Fruit fly (Drosophila melanogaster): ENCODE results near the gene CG13074.

The CG13074 gene

dm6 chr3L:16137779-16138178 is 40.5 kb upstream of the CG13074 start, which contains the start of gene CG5157:
Gene CG5157 (minus strand): TSS chr3L:16137879.
- TF ChIP-seq Snoo (tag; optimal IDR thresholded peaks at IDR 0.05) (no peak), CG32121 (GFP tag; IDR thresholded peaks at IDR 0.05) (no peak), gl (tag; optimal IDR thresholded peaks at IDR 0.05) (no peak)

dm6 chr3L:16136819-16137553 is 39.7 kb upstream of the CG13074 start:
- TF ChIP-seq CG9948 (tag; optimal IDR thresholded peaks at IDR 0.05) (no peak), CG8159 (tag; optimal IDR thresholded peaks at IDR 0.05) (no peak), CG14655 (GFP tag; optimal IDR thresholded peaks at IDR 0.05) (no peak), rn (GFP tag; IDR thresholded peaks at IDR 0.05) (no peak), CG10348 (GFP tag; IDR thresholded peaks at IDR 0.05) (no peak), Snoo (tag; optimal IDR thresholded peaks at IDR 0.05) (no peak), Ets98B (GFP tag; IDR thresholded peaks at IDR 0.05) (no peak)

DNA sequence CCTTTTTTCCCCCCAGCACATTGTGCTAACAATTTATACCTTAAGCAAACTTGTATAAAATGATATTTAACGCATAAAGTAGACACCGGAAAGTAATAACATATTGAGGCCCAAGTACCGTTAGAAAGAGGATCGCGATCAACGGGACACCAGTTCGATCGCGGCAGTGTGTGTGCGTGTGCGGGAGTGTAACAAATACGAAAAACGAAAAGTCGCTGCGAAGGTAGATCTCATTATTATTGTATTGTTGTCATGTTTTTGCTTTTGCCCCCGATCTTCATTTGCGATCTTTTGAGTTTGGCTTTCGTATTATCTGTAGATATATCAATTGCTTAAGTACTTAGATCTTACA is 34.8 kb upstream of the CG13074 start:
- TF ChIP-seq D1 (tag; optimal IDR thresholded peaks at IDR 0.05) (no peak), CG17806 (tag; optimal IDR thresholded peaks at IDR 0.05) (no peak), CG12605 (GFP tag; IDR thresholded peaks at IDR 0.05) (no peak), Ets98B (GFP tag; IDR thresholded peaks at IDR 0.05) (no peak), CG8301 (tag; optimal IDR thresholded peaks at IDR 0.05) (no peak), CG15710 (tag; optimal IDR thresholded peaks at IDR 0.05) (no peak), EcR (GFP tag; optimal IDR thresholded peaks at IDR 0.05) (no peak), rn (GFP tag; IDR thresholded peaks at IDR 0.05) (no peak), Pif1B (GFP tag; optimal IDR thresholded peaks at IDR 0.05) (no peak)

dm6 chr3L:16131264-16132066 is 34.2 kb upstream of the CG13074 start, which contains the start of the genes Trs20 and elg1:
Gene Trs20 (minus strand): TSS chr3L:16131632.
Gene elg1 (plus strand): TSS chr3L:16132028.
- TF ChIP-seq Pif1A (GFP tag; optimal IDR thresholded peaks at IDR 0.05), result no peak
- peak; percentile 27 for TF ChIP-seq EcR (GFP tag; optimal IDR thresholded peaks at IDR 0.05)
- TF ChIP-seq CG15710 (tag; optimal IDR thresholded peaks at IDR 0.05), result peak; percentile 60
- peak; percentile 24 for TF ChIP-seq CG9948 (tag; optimal IDR thresholded peaks at IDR 0.05)
- TF ChIP-seq CG17806 (tag; optimal IDR thresholded peaks at IDR 0.05), result peak; percentile 20
- TF ChIP-seq Ets98B (GFP tag; IDR thresholded peaks at IDR 0.05), result peak; percentile 10; the same call in 1 of the 2 replicates
- no peak for TF ChIP-seq rn (GFP tag; IDR thresholded peaks at IDR 0.05)
- peak; percentile 23 for TF ChIP-seq CG34367 (tag; optimal IDR thresholded peaks at IDR 0.05)
- TF ChIP-seq Pif1B (GFP tag; optimal IDR thresholded peaks at IDR 0.05), result no peak
- no peak for TF ChIP-seq D1 (tag; optimal IDR thresholded peaks at IDR 0.05)
- TF ChIP-seq Snoo (tag; optimal IDR thresholded peaks at IDR 0.05), result peak; percentile 49
- no peak for TF ChIP-seq CG4496 (GFP tag; IDR thresholded peaks at IDR 0.05)
- peak; percentile 40; the same call in 1 of the 2 replicates for TF ChIP-seq CG32121 (GFP tag; IDR thresholded peaks at IDR 0.05)
- TF ChIP-seq CG14655 (GFP tag; optimal IDR thresholded peaks at IDR 0.05), result no peak

DNA sequence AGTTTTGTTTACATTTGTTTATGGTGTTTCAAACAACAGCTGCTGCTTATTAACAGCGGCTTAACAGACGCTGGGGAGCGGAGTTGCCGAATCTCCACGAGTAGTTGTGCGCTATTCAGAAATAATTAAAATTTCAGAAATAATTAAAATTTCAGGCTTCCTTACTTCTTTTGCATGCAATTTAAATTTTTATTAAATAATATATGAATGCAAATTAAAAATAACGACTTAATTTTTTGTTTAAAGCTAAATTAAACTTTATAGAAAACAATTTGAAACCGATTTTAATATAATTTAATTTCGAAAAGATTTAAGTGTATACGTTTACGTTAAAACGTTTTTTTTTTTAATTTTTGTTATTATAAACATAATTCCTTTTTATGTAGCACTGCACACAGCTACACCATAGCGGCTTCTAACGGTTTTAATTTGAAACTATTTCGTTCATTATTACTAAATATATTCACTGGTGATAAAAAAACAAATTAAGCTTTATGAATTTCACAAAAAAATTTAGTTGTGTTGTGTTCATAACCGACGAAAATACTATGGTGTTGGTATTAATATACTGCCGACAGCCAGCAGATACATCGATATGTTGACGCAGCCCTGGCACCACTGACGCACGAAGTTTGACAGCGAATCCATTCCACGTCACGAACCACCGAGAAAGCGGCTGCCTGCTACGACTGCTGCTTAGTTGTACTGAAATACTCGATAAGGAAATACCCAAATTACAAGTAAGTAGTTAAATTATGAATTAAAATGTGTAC is 31.9 kb upstream of the CG13074 start, which contains the start of gene SsRbeta:
Gene SsRbeta (plus strand): TSS at position 645 of the 773 bp plus-strand sequence.
- TF ChIP-seq rn (GFP tag; IDR thresholded peaks at IDR 0.05) (peak; percentile 28; the same call in 1 of the 2 replicates), Pif1B (GFP tag; optimal IDR thresholded peaks at IDR 0.05) (no peak), Ets98B (GFP tag; IDR thresholded peaks at IDR 0.05) (peak; percentile 5; the same call in 1 of the 2 replicates), CG8159 (tag; optimal IDR thresholded peaks at IDR 0.05) (peak; percentile 2), CG15710 (tag; optimal IDR thresholded peaks at IDR 0.05) (no peak), Snoo (tag; optimal IDR thresholded peaks at IDR 0.05) (peak; percentile 23), CG4496 (GFP tag; IDR thresholded peaks at IDR 0.05) (peak; percentile 33; the same call in 2 of the 3 replicates), CG32121 (GFP tag; IDR thresholded peaks at IDR 0.05) (peak; percentile 21; the same call in 1 of the 2 replicates), CG12605 (GFP tag; IDR thresholded peaks at IDR 0.05) (peak; percentile 7; the same call in 1 of the 2 replicates), Pif1A (GFP tag; optimal IDR thresholded peaks at IDR 0.05) (no peak), D1 (tag; optimal IDR thresholded peaks at IDR 0.05) (peak; percentile 38), CG8301 (tag; optimal IDR thresholded peaks at IDR 0.05) (no peak)

DNA sequence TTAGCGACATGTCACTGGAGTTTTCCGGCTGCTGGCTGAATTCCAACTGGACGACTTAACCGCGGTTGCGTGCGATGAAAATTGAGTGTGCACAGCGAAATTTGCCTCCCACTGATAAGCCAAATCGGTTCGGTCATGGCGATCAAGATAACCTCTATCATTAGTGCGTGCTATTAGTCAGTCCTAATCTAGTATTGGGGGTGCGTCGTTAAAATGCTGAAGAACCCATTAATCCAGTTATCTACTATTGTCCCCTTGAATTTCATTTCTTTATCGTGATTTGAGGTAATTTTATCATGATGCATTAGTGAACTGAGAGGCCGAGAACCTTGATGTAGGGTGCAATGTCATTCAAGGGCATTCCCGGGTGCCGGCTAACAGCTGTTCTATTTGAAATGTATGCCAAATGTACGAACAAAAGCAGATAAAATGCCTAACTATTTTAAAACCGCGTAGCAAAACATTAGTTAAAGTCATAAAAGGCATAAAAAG is 31.2 kb upstream of the CG13074 start, which contains the start of gene Pgm1:
Gene Pgm1 (minus strand): TSS at position 51 of the 492 bp plus-strand sequence.
- TF ChIP-seq EcR (GFP tag; optimal IDR thresholded peaks at IDR 0.05) (peak; percentile 71), CG8301 (tag; optimal IDR thresholded peaks at IDR 0.05) (peak; percentile 91), CG10348 (GFP tag; IDR thresholded peaks at IDR 0.05) (peak; percentile 62), CG14655 (GFP tag; optimal IDR thresholded peaks at IDR 0.05) (no peak), CG17806 (tag; optimal IDR thresholded peaks at IDR 0.05) (peak; percentile 85), fd96Ca (GFP tag; IDR thresholded peaks at IDR 0.05) (peak; percentile 89; the same call in 2 of the 3 replicates), rn (GFP tag; IDR thresholded peaks at IDR 0.05) (peak; percentile 75), CG15710 (tag; optimal IDR thresholded peaks at IDR 0.05) (peak; percentile 79), Ets98B (GFP tag; IDR thresholded peaks at IDR 0.05) (peak; percentile 68), Pif1A (GFP tag; optimal IDR thresholded peaks at IDR 0.05) (no peak), Pif1B (GFP tag; optimal IDR thresholded peaks at IDR 0.05) (no peak), CG13204 (GFP tag; optimal IDR thresholded peaks at IDR 0.05) (no peak), CG8159 (tag; optimal IDR thresholded peaks at IDR 0.05) (peak; percentile 86), Snoo (tag; optimal IDR thresholded peaks at IDR 0.05) (peak; percentile 86), CG34367 (tag; optimal IDR thresholded peaks at IDR 0.05) (no peak), CG4496 (GFP tag; IDR thresholded peaks at IDR 0.05) (peak; percentile 87), D1 (tag; optimal IDR thresholded peaks at IDR 0.05) (no peak), CG9948 (tag; optimal IDR thresholded peaks at IDR 0.05) (peak; percentile 83), CG12605 (GFP tag; IDR thresholded peaks at IDR 0.05) (peak; percentile 63), gl (tag; optimal IDR thresholded peaks at IDR 0.05) (peak; percentile 86), CG32121 (GFP tag; IDR thresholded peaks at IDR 0.05) (peak; percentile 77)
